Worm (Caenorhabditis elegans): ENCODE results near the gene cyn-13.

ce11 chrIV:17084839-17085238 is 31.6 kb downstream of the cyn-13 start:
- TF ChIP-seq ama-1 (optimal IDR thresholded peaks at IDR 0.05) (no peak), fkh-10 (GFP tag; optimal IDR thresholded peaks at IDR 0.05) (no peak), elt-2 (tag; optimal IDR thresholded peaks at IDR 0.05) (no peak), mdl-1 (tag; optimal IDR thresholded peaks at IDR 0.05) (no peak), R02D3.7 (tag; optimal IDR thresholded peaks at IDR 0.05) (no peak), nhr-25 (tag; optimal IDR thresholded peaks at IDR 0.05) (no peak), elt-3 (tag; optimal IDR thresholded peaks at IDR 0.05) (no peak), elt-1 (tag; optimal IDR thresholded peaks at IDR 0.05) (no peak), lin-15B (tag; optimal IDR thresholded peaks at IDR 0.05) (no peak), nhr-237 (tag; optimal IDR thresholded peaks at IDR 0.05) (no peak), fos-1 (tag; optimal IDR thresholded peaks at IDR 0.05) (no peak), unc-62 (GFP tag; optimal IDR thresholded peaks at IDR 0.05) (no peak)

Measured in whole organism, L3 larva.